Worm (Caenorhabditis elegans): Measurements from ENCODE around the gene C17H12.10.
A peak's percentile ranks its signal among the peaks of the same experiment; 100 is the strongest.

C17H12.10 gene

DNA sequence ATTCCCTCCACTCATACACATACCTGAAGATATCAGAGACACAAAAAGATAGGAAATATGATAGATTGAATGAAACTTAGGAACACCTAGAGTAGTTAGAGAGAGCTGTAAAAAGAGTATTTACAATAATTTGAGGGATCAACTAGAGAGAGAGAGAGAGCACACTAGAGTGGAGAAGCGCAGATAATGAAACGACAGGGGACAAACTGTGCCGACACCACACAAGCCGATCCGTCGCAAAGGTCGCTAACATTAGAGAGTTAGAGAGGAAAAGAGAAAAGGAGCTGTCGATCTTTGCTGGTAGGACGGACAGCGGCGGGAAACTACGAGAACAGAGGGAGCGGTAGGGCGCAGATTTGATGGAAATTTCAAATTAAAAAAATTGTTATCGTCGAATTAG, 21.4 kb upstream of the C17H12.10 start, which contains the start of gene dyci-1:
dyci-1 (minus strand) TSS at position 122 of the 400 bp plus-strand sequence.
- peak; percentile 72 for TF ChIP-seq lin-14 (GFP tag; optimal IDR thresholded peaks at IDR 0.05)
- peak in 1 of 2 experiments; percentile 15 for TF ChIP-seq egl-27 (tag; optimal IDR thresholded peaks at IDR 0.05)
- no peak for TF ChIP-seq nhr-85 (tag)
- TF ChIP-seq efl-1 (optimal IDR thresholded peaks at IDR 0.05) = peak; percentile 14 to 34
- peak in 1 of 2 experiments; percentile 41 for TF ChIP-seq efl-1 (GFP tag; optimal IDR thresholded peaks at IDR 0.05 in 1 of 2)
- TF ChIP-seq lin-15B (tag; optimal IDR thresholded peaks at IDR 0.05) = no peak
- peak; percentile 74 for TF ChIP-seq nhr-77 (tag; optimal IDR thresholded peaks at IDR 0.05)
- peak; percentile 5 for TF ChIP-seq tbx-2 (tag; optimal IDR thresholded peaks at IDR 0.05)
- no peak for TF ChIP-seq elt-2 (tag; optimal IDR thresholded peaks at IDR 0.05)
- peak in 1 of 6 experiments; percentile 27 for TF ChIP-seq elt-3 (tag; optimal IDR thresholded peaks at IDR 0.05)
- no peak for TF ChIP-seq unc-62 (GFP tag; optimal IDR thresholded peaks at IDR 0.05)
- peak; percentile 14 for TF ChIP-seq swsn-7 (tag; optimal IDR thresholded peaks at IDR 0.05)
- no peak for TF ChIP-seq nhr-84 (tag; optimal IDR thresholded peaks at IDR 0.05)
- TF ChIP-seq nhr-28 (tag; optimal IDR thresholded peaks at IDR 0.05) = no peak
- no peak for TF ChIP-seq tlp-1 (tag; optimal IDR thresholded peaks at IDR 0.05)
- peak; percentile 52 for TF ChIP-seq snu-23 (GFP tag; optimal IDR thresholded peaks at IDR 0.05)
- TF ChIP-seq pqm-1 (tag; optimal IDR thresholded peaks at IDR 0.05) = no peak
- peak in 2 of 3 experiments; percentile 19 to 23 for TF ChIP-seq dpl-1 (GFP tag; optimal IDR thresholded peaks at IDR 0.05)
- TF ChIP-seq nhr-20 (tag; optimal IDR thresholded peaks at IDR 0.05) = peak; percentile 46
- TF ChIP-seq lin-13 (GFP tag; optimal IDR thresholded peaks at IDR 0.05) = peak; percentile 0
- TF ChIP-seq hlh-17 (GFP tag; optimal IDR thresholded peaks at IDR 0.05; ENCODE audit: borderline replicate concordance) = no peak
- TF ChIP-seq blmp-1 (tag; optimal IDR thresholded peaks at IDR 0.05) = peak; percentile 3
- peak in 1 of 2 experiments; percentile 49 for TF ChIP-seq lsy-2 (tag; optimal IDR thresholded peaks at IDR 0.05)
- TF ChIP-seq lin-35 (GFP tag; optimal IDR thresholded peaks at IDR 0.05) = peak; percentile 9 to 31
- TF ChIP-seq nhr-237 (tag; optimal IDR thresholded peaks at IDR 0.05) = peak; percentile 29
- peak; percentile 17 for TF ChIP-seq nhr-71 (tag; optimal IDR thresholded peaks at IDR 0.05)
- peak; percentile 45 for TF ChIP-seq rnt-1 (tag; optimal IDR thresholded peaks at IDR 0.05)

ce11 chrIV:6785873-6786272, 20.7 kb upstream of the C17H12.10 start:
- TF ChIP-seq snu-23 (GFP tag; optimal IDR thresholded peaks at IDR 0.05) = peak; percentile 89
- TF ChIP-seq nhr-47 (tag; optimal IDR thresholded peaks at IDR 0.05) = peak; percentile 72
- TF ChIP-seq swsn-7 (tag; optimal IDR thresholded peaks at IDR 0.05) = peak; percentile 76
- TF ChIP-seq fos-1 (tag; optimal IDR thresholded peaks at IDR 0.05) = no peak
- TF ChIP-seq nhr-12 (tag; optimal IDR thresholded peaks at IDR 0.05) = no peak
- TF ChIP-seq vab-15 (tag; optimal IDR thresholded peaks at IDR 0.05) = no peak
- TF ChIP-seq efl-1 (optimal IDR thresholded peaks at IDR 0.05) = peak; percentile 67 to 76
- peak; percentile 42 to 88 for TF ChIP-seq efl-1 (GFP tag; optimal IDR thresholded peaks at IDR 0.05 in 1 of 2)
- TF ChIP-seq lin-39 (tag; optimal IDR thresholded peaks at IDR 0.05) = no peak
- no peak for TF ChIP-seq ets-5 (GFP tag; IDR thresholded peaks at IDR 0.05)
- TF ChIP-seq ceh-8 (GFP tag; optimal IDR thresholded peaks at IDR 0.05) = peak; percentile 1
- peak; percentile 25 for TF ChIP-seq nhr-237 (tag; optimal IDR thresholded peaks at IDR 0.05)
- peak; percentile 13 for TF ChIP-seq mef-2 (tag; optimal IDR thresholded peaks at IDR 0.05)
- peak; percentile 47 to 78 (median 78) for TF ChIP-seq ceh-82 (tag; optimal IDR thresholded peaks at IDR 0.05)
- TF ChIP-seq nhr-19 (GFP tag; conservative IDR thresholded peaks at IDR 0.05) = peak; percentile 71
- no peak for TF ChIP-seq ceh-90 (tag; optimal IDR thresholded peaks at IDR 0.05)
- peak; percentile 98 for TF ChIP-seq zip-4 (GFP tag; optimal IDR thresholded peaks at IDR 0.05)
- peak; percentile 38 for TF ChIP-seq nhr-90 (tag; optimal IDR thresholded peaks at IDR 0.05; ENCODE audit: poor library complexity)
- peak; percentile 47 to 66 (median 56) for TF ChIP-seq dpl-1 (GFP tag; optimal IDR thresholded peaks at IDR 0.05)
- peak; percentile 54 for TF ChIP-seq snpc-4 (tag; optimal IDR thresholded peaks at IDR 0.05)
- TF ChIP-seq skn-1 (tag; optimal IDR thresholded peaks at IDR 0.05) = peak; percentile 82
- peak; percentile 14 for TF ChIP-seq ztf-4 (tag; optimal IDR thresholded peaks at IDR 0.05)
- TF ChIP-seq sup-37 (GFP tag; optimal IDR thresholded peaks at IDR 0.05) = peak; percentile 27
- TF ChIP-seq dsc-1 (tag; optimal IDR thresholded peaks at IDR 0.05) = peak; percentile 90
- TF ChIP-seq mdl-1 (tag; optimal IDR thresholded peaks at IDR 0.05) = peak in 1 of 2 experiments; percentile 49
- TF ChIP-seq hlh-17 (GFP tag; optimal IDR thresholded peaks at IDR 0.05; ENCODE audit: borderline replicate concordance) = no peak
- TF ChIP-seq nhr-71 (tag; optimal IDR thresholded peaks at IDR 0.05) = peak; percentile 88
- peak; percentile 52 for TF ChIP-seq nhr-77 (tag; optimal IDR thresholded peaks at IDR 0.05)
- no peak for TF ChIP-seq efl-3 (GFP tag; optimal IDR thresholded peaks at IDR 0.05)
- TF ChIP-seq egl-27 (tag; optimal IDR thresholded peaks at IDR 0.05) = peak in 1 of 2 experiments; percentile 16
- peak; percentile 65 to 68 for TF ChIP-seq lsy-2 (tag; optimal IDR thresholded peaks at IDR 0.05)
- no peak for TF ChIP-seq ceh-88 (GFP tag; IDR thresholded peaks at IDR 0.05)
- TF ChIP-seq ceh-63 (GFP tag; optimal IDR thresholded peaks at IDR 0.05) = no peak
- peak; percentile 87 for TF ChIP-seq mep-1 (tag; optimal IDR thresholded peaks at IDR 0.05)

Data from whole organism, L1 larva.